Fruit fly (Drosophila melanogaster) whole organism, embryonic: ENCODE data around the gene Sec13.

Experiments used
- Atf3 ChIP-seq: fragments of 200-800 bp; sonication (Bioruptor generic); optimal IDR thresholded peaks from 3 replicates; lab custom pipeline; 2016; ENCODE audit warnings: missing biosample characterization, missing genetic modification characterization
- BEAF-32 ChIP-seq: fragments of 200-800 bp; sonication (Bioruptor generic); optimal IDR thresholded peaks from 3 replicates; lab custom pipeline; 2017; ENCODE audit warnings: missing biosample characterization, missing genetic modification characterization, mild to moderate bottlenecking, moderate library complexity, missing genetic modification reagents
- BtbVII ChIP-seq: fragments of 200-800 bp; sonication (Bioruptor generic); optimal IDR thresholded peaks from 3 replicates; lab custom pipeline; 2017; ENCODE audit warnings: missing biosample characterization, mild to moderate bottlenecking, missing genetic modification characterization
- CG10274 ChIP-seq: fragments of 200-800 bp; sonication (Bioruptor generic); optimal IDR thresholded peaks from 3 replicates; lab custom pipeline; 2017; ENCODE audit warnings: missing biosample characterization, mild to moderate bottlenecking, missing genetic modification characterization
- CG11085 ChIP-seq: fragments of 200-800 bp; sonication (Bioruptor generic); IDR thresholded peaks from 2 replicates; pipeline ENCODE4 v1.3.6; 2022; ENCODE audit warnings: missing biosample characterization, missing genetic modification characterization
- CG11456 ChIP-seq: fragments of 200-800 bp; sonication (Bioruptor generic); IDR thresholded peaks from 3 replicates; pipeline ENCODE4 v1.3.6; 2022; ENCODE audit warnings: missing biosample characterization, missing genetic modification characterization
- CG12299 ChIP-seq: fragments of 200-800 bp; sonication (Bioruptor generic); optimal IDR thresholded peaks from 2 replicates; lab custom pipeline; 2018; ENCODE audit warnings: missing biosample characterization, mild to moderate bottlenecking, missing genetic modification characterization
- CG17802 ChIP-seq: fragments of 200-800 bp; sonication (Bioruptor generic); optimal IDR thresholded peaks from 2 replicates; lab custom pipeline; 2018; ENCODE audit warnings: missing biosample characterization, mild to moderate bottlenecking, missing genetic modification characterization, moderate library complexity
- CG1792 ChIP-seq: fragments of 200-800 bp; sonication (Bioruptor generic); optimal IDR thresholded peaks from 2 replicates; lab custom pipeline; 2016; ENCODE audit warnings: missing biosample characterization, missing genetic modification characterization
- CG31441 ChIP-seq: fragments of 200-800 bp; sonication (Bioruptor generic); IDR thresholded peaks from 2 replicates; pipeline ENCODE4 v1.3.6; 2022; ENCODE audit warnings: missing biosample characterization, missing genetic modification characterization
- CG42726 ChIP-seq: fragments of 200-800 bp; sonication (Bioruptor generic); IDR thresholded peaks from 2 replicates; pipeline ENCODE4 v1.3.6; 2022; ENCODE audit warnings: missing biosample characterization, missing genetic modification characterization; ENCODE audit not compliant: partially characterized antibody
- CG5953 ChIP-seq: fragments of 200-800 bp; sonication (Bioruptor generic); IDR thresholded peaks from 2 replicates; pipeline ENCODE4 v1.3.6; 2022; ENCODE audit warnings: missing biosample characterization, missing genetic modification characterization
- CG6272 ChIP-seq: fragments of 200-800 bp; sonication (Bioruptor generic); IDR thresholded peaks from 2 replicates; pipeline ENCODE4 v1.3.6; 2022; ENCODE audit warnings: missing biosample characterization, missing genetic modification characterization
- CG9817 ChIP-seq: fragments of 200-800 bp; sonication (Bioruptor generic); optimal IDR thresholded peaks from 2 replicates; lab custom pipeline; 2018; ENCODE audit warnings: missing biosample characterization, mild to moderate bottlenecking, missing genetic modification characterization, moderate library complexity
- CG9876 ChIP-seq: fragments of 200-800 bp; sonication (Bioruptor generic); optimal IDR thresholded peaks from 2 replicates; lab custom pipeline; 2016; ENCODE audit warnings: missing biosample characterization, missing genetic modification characterization
- Chrac-16 ChIP-seq: fragments of 200-800 bp; sonication (Bioruptor generic); optimal IDR thresholded peaks from 3 replicates; lab custom pipeline; 2016; ENCODE audit warnings: missing biosample characterization, missing genetic modification characterization
- CkIIα-i1 ChIP-seq: fragments of 200-800 bp; sonication (Bioruptor generic); IDR thresholded peaks from 2 replicates; pipeline ENCODE4 v1.3.6; 2022; ENCODE audit warnings: missing biosample characterization, missing genetic modification characterization
- Dbx ChIP-seq: fragments of 200-800 bp; sonication (Bioruptor generic); IDR thresholded peaks from 3 replicates; pipeline ENCODE4 v1.3.6; 2022; ENCODE audit warnings: missing biosample characterization, missing genetic modification characterization
- Dek ChIP-seq: fragments of 200-800 bp; sonication (Bioruptor generic); optimal IDR thresholded peaks from 3 replicates; lab custom pipeline; 2019; ENCODE audit warnings: missing biosample characterization, mild to moderate bottlenecking, missing genetic modification characterization, moderate library complexity
- Dip2 ChIP-seq: fragments of 200-800 bp; sonication (Bioruptor generic); IDR thresholded peaks from 2 replicates; pipeline ENCODE4 v1.3.6; 2022; ENCODE audit warnings: missing biosample characterization, missing genetic modification characterization
- HHEX ChIP-seq: fragments of 200-800 bp; sonication (Bioruptor generic); optimal IDR thresholded peaks from 3 replicates; lab custom pipeline; 2017; ENCODE audit warnings: missing biosample characterization, mild to moderate bottlenecking, missing genetic modification characterization, missing genetic modification reagents
- Hey ChIP-seq: fragments of 200-800 bp; sonication (Bioruptor generic); optimal IDR thresholded peaks from 3 replicates; lab custom pipeline; 2018; ENCODE audit warnings: missing biosample characterization, mild to moderate bottlenecking, missing genetic modification characterization
- Oaz ChIP-seq: fragments of 200-800 bp; sonication (Bioruptor generic); IDR thresholded peaks from 2 replicates; pipeline ENCODE4 v1.3.6; 2022; ENCODE audit warnings: missing biosample characterization, missing genetic modification characterization
- Rx ChIP-seq: fragments of 200-800 bp; sonication (Bioruptor generic); IDR thresholded peaks from 2 replicates; pipeline ENCODE4 v1.3.6; 2022; ENCODE audit warnings: missing biosample characterization, missing genetic modification characterization
- Spps ChIP-seq: fragments of 200-800 bp; sonication (Bioruptor generic); optimal IDR thresholded peaks from 2 replicates; lab custom pipeline; 2018; ENCODE audit warnings: missing biosample characterization, mild to moderate bottlenecking, missing genetic modification characterization
- Sry-δ ChIP-seq: fragments of 200-800 bp; sonication (Bioruptor generic); optimal IDR thresholded peaks from 2 replicates; lab custom pipeline; 2016; ENCODE audit warnings: missing biosample characterization, missing genetic modification characterization
- Taf1 ChIP-seq: fragments of 200-800 bp; sonication (Bioruptor generic); IDR thresholded peaks from 2 replicates; pipeline ENCODE4 v1.3.6; 2022; ENCODE audit warnings: missing biosample characterization, missing genetic modification characterization
- Vsx1 ChIP-seq: fragments of 200-800 bp; sonication (Bioruptor generic); optimal IDR thresholded peaks from 2 replicates; lab custom pipeline; 2017; ENCODE audit warnings: missing biosample characterization, mild to moderate bottlenecking, missing genetic modification characterization, missing genetic modification reagents
- chm ChIP-seq: fragments of 200-800 bp; sonication (Bioruptor generic); IDR thresholded peaks from 2 replicates; pipeline ENCODE4 v1.3.6; 2022; ENCODE audit warnings: missing biosample characterization, missing genetic modification characterization
- ci ChIP-seq: fragments of 200-800 bp; sonication (Bioruptor generic); IDR thresholded peaks from 3 replicates; pipeline ENCODE4 v1.3.6; 2022; ENCODE audit warnings: missing biosample characterization, missing genetic modification characterization
- dati ChIP-seq: fragments of 200-800 bp; sonication (Bioruptor generic); IDR thresholded peaks from 2 replicates; pipeline ENCODE4 v1.3.6; 2022; ENCODE audit warnings: missing biosample characterization, missing genetic modification characterization
- dmrt99B ChIP-seq: fragments of 200-800 bp; sonication (Bioruptor generic); optimal IDR thresholded peaks from 2 replicates; lab custom pipeline; 2018; ENCODE audit warnings: missing biosample characterization, mild to moderate bottlenecking, missing genetic modification characterization, moderate library complexity
- en ChIP-seq: fragments of 200-800 bp; sonication (Bioruptor generic); optimal IDR thresholded peaks from 2 replicates; lab custom pipeline; 2016; ENCODE audit warnings: missing biosample characterization, missing genetic modification characterization
- gce ChIP-seq: fragments of 200-800 bp; sonication (Bioruptor generic); IDR thresholded peaks from 3 replicates; pipeline ENCODE4 v1.3.6; 2022; ENCODE audit warnings: missing biosample characterization, missing genetic modification characterization
- gcm ChIP-seq: fragments of 200-800 bp; sonication (Bioruptor generic); optimal IDR thresholded peaks from 2 replicates; lab custom pipeline; 2019; ENCODE audit warnings: missing biosample characterization, mild to moderate bottlenecking, missing genetic modification characterization, moderate library complexity
- gem ChIP-seq: fragments of 200-800 bp; sonication (Bioruptor generic); optimal IDR thresholded peaks from 2 replicates; lab custom pipeline; 2019; ENCODE audit warnings: missing biosample characterization, mild to moderate bottlenecking, missing genetic modification characterization, moderate library complexity
- gro ChIP-seq: fragments of 200-800 bp; sonication (Bioruptor generic); optimal IDR thresholded peaks from 2 replicates; lab custom pipeline; 2016; ENCODE audit warnings: missing biosample characterization, missing genetic modification characterization
- gsb-n ChIP-seq: fragments of 200-800 bp; sonication (Bioruptor generic); optimal IDR thresholded peaks from 3 replicates; lab custom pipeline; 2018; ENCODE audit warnings: missing biosample characterization, mild to moderate bottlenecking, missing genetic modification characterization
- insv ChIP-seq, 2 experiments: fragments of 200-800 bp; sonication (Bioruptor generic); optimal IDR thresholded peaks; 3 replicates each; lab custom pipeline; 2016 to 2018; ENCODE audit warnings: missing biosample characterization in 2 of 2, missing genetic modification characterization in 2 of 2
- lbe ChIP-seq: fragments of 200-800 bp; sonication (Bioruptor generic); optimal IDR thresholded peaks from 2 replicates; lab custom pipeline; 2016; ENCODE audit warnings: missing biosample characterization, mild to moderate bottlenecking, missing genetic modification characterization
- lov ChIP-seq, 2 experiments: fragments of 200-800 bp in 1 of 2; fragments of >200 bp in 1 of 2; sonication (Bioruptor generic) in 1 of 2; IDR thresholded peaks in 1 of 2; optimal IDR thresholded peaks in 1 of 2; 2 replicates in 1 of 2; 3 replicates in 1 of 2; pipeline versions ENCODE4 v1.3.6 to Lab custom; 2017 to 2022; ENCODE audit warnings: missing biosample characterization in 1 of 2, missing genetic modification characterization in 1 of 2
- phol ChIP-seq: fragments of 200-800 bp; sonication (Bioruptor generic); optimal IDR thresholded peaks from 3 replicates; lab custom pipeline; 2018; ENCODE audit warnings: missing biosample characterization, mild to moderate bottlenecking, missing genetic modification characterization, moderate library complexity
- pita ChIP-seq: fragments of 200-800 bp; sonication (Bioruptor generic); optimal IDR thresholded peaks from 2 replicates; lab custom pipeline; 2017; ENCODE audit warnings: missing biosample characterization, mild to moderate bottlenecking, missing genetic modification characterization
- pum ChIP-seq: fragments of 200-800 bp; sonication (Bioruptor generic); optimal IDR thresholded peaks from 2 replicates; lab custom pipeline; 2016; ENCODE audit warnings: missing biosample characterization, missing genetic modification characterization
- scrt ChIP-seq: fragments of 200-800 bp; sonication (Bioruptor generic); optimal IDR thresholded peaks from 2 replicates; lab custom pipeline; 2018; ENCODE audit warnings: missing biosample characterization, mild to moderate bottlenecking, missing genetic modification characterization, moderate library complexity
- sens ChIP-seq: fragments of 200-800 bp; sonication (Bioruptor generic); peaks from one replicate; lab custom pipeline; 2016; ENCODE audit warnings: missing biosample characterization, missing genetic modification characterization
- shn ChIP-seq: fragments of 200-800 bp; sonication (Bioruptor generic); optimal IDR thresholded peaks from 3 replicates; lab custom pipeline; 2016; ENCODE audit warnings: missing biosample characterization, missing genetic modification characterization
- slou ChIP-seq: fragments of 200-800 bp; sonication (Bioruptor generic); optimal IDR thresholded peaks from 3 replicates; lab custom pipeline; 2016; ENCODE audit warnings: missing biosample characterization, missing genetic modification characterization
- so ChIP-seq: fragments of 200-800 bp; sonication (Bioruptor generic); IDR thresholded peaks from 3 replicates; pipeline ENCODE4 v1.3.6; 2022; ENCODE audit warnings: missing biosample characterization, missing genetic modification characterization
- sr ChIP-seq: fragments of 200-800 bp; sonication (Bioruptor generic); IDR thresholded peaks from 3 replicates; pipeline ENCODE4 v1.3.6; 2022; ENCODE audit warnings: missing biosample characterization, missing genetic modification characterization
- trh ChIP-seq: fragments of 200-800 bp; sonication (Bioruptor generic); optimal IDR thresholded peaks from 2 replicates; lab custom pipeline; 2016; ENCODE audit warnings: missing biosample characterization, missing genetic modification characterization
- zfh2 ChIP-seq: fragments of 200-800 bp; sonication (Bioruptor generic); optimal IDR thresholded peaks from 2 replicates; lab custom pipeline; 2016; ENCODE audit warnings: missing biosample characterization, missing genetic modification characterization

Sec13 gene

DNA sequence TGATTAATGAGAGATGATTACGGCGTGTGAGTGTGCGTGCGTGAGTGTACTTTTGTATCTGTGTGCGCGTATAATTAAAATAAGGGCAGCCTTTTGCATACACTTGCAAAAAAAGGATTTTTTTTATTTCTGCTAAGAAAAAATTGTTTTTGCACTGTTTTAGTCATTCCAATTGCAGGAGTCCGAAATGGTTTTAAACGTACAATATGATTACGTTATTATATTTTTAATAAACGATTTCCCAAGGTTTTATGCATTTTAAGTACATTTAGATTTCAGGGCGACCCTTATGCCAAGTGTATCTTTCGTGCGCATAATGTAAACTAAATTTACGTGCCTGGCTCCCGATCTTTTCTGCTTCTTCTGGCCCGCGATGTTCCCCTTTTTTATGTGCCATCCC is 21.2 kb upstream of the Sec13 start (continued):
- TF ChIP-seq Sry-δ (GFP tag; lab: Kevin White, UChicago) (no peak), CG9876 (GFP tag; lab: Kevin White, UChicago) (no peak), pum (GFP tag; lab: Kevin White, UChicago) (no peak), gro (GFP tag; lab: Kevin White, UChicago) (peak; percentile 75), CkIIα-i1 (GFP tag; lab: Robert Waterston, UW) (no peak), CG11456 (GFP tag; lab: Robert Waterston, UW) (0 out of 3 replicates have a peak, but pooled peaks have one; percentile 58), CG5953 (peak; percentile 52; the same call in 1 of the 2 replicates), sens (no peak), chm (GFP tag; lab: Robert Waterston, UW) (no peak), CG11085 (peak; percentile 29; the same call in 1 of the 2 replicates), Spps (no peak), slou (no peak), gem (tag; lab: Kevin White, UChicago) (peak; percentile 45), CG31441 (GFP tag; lab: Robert Waterston, UW) (no peak), trh (GFP tag; lab: Kevin White, UChicago) (no peak), Chrac-16 (GFP tag; lab: Kevin White, UChicago) (no peak), BtbVII (GFP tag; lab: Kevin White, UChicago) (peak; percentile 24), dati (no peak), dmrt99B (tag; lab: Kevin White, UChicago) (peak; percentile 53), lbe (peak; percentile 15), CG42726 (GFP tag; lab: Robert Waterston, UW) (no peak), Atf3 (GFP tag; lab: Kevin White, UChicago) (no peak), lov (optimal IDR thresholded peaks at IDR 0.05; lab: Kevin White, UChicago) (no peak), lov (GFP tag; IDR thresholded peaks at IDR 0.05; lab: Robert Waterston, UW) (no peak), HHEX (peak; percentile 47), CG1792 (GFP tag; lab: Kevin White, UChicago) (no peak), sr (GFP tag; lab: Robert Waterston, UW) (no peak), ci (GFP tag; lab: Robert Waterston, UW) (0 out of 3 replicates have a peak, but pooled peaks have one; percentile 25), gsb-n (tag; lab: Kevin White, UChicago) (no peak), CG17802 (no peak), Dip2 (no peak), CG9817 (peak; percentile 34), insv (GFP tag; optimal IDR thresholded peaks at IDR 0.05; lab: Kevin White, UChicago) (no peak), Oaz (no peak), Rx (GFP tag; lab: Robert Waterston, UW) (no peak; the same call in 1 of the 2 replicates), shn (GFP tag; lab: Kevin White, UChicago) (no peak), scrt (GFP tag; lab: Kevin White, UChicago) (peak; percentile 14), gce (GFP tag; lab: Robert Waterston, UW) (no peak), Hey (no peak), CG6272 (no peak), CG10274 (GFP tag; lab: Kevin White, UChicago) (peak; percentile 15), BEAF-32 (GFP tag; lab: Kevin White, UChicago) (no peak), en (no peak), Dek (tag; lab: Kevin White, UChicago) (peak; percentile 24), Dbx (peak; percentile 53; the same call in 1 of the 3 replicates), gcm (GFP tag; lab: Kevin White, UChicago) (no peak), so (GFP tag; lab: Robert Waterston, UW) (no peak), Vsx1 (no peak), phol (tag; lab: Kevin White, UChicago) (peak; percentile 45), pita (GFP tag; lab: Kevin White, UChicago) (no peak), Taf1 (GFP tag; lab: Robert Waterston, UW) (peak; percentile 37; the same call in 1 of the 2 replicates), CG12299 (no peak), zfh2 (GFP tag; lab: Kevin White, UChicago) (peak; percentile 13)
